Fruit fly (Drosophila melanogaster) S2 (cell line): ENCODE data around the gene CG11379.

ENCODE experiments used
- CG8478 ChIP-seq: fragments of >200 bp; optimal IDR thresholded peaks from 2 replicates; lab custom pipeline; 2018
- CTCF ChIP-seq, 2 experiments: fragments of >200 bp; optimal IDR thresholded peaks; 2 replicates each; lab custom pipeline; 2018

DNA sequence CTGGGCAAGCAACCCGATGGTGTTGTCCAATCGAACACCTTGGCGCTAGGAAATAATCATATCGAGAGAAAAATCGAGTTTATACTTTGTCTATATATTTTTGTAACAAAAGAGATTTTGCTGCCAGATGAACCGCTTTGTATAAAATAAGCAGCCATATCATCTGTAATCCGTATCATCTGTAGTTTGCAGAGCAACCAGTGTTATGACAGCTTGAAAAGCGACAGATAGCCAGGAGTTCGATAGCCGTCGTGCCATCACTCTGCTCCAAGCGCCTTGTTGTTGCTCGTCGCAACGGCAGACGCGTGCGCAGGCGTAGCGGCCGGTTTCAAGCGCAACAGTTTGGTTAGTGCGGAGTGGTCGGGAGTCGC is 45.0 kb upstream of the CG11379 start:
- no peak for TF ChIP-seq CTCF (optimal IDR thresholded peaks at IDR 0.05; lab: Kevin White, UChicago)
- no peak for TF ChIP-seq CG8478 (lab: Kevin White, UChicago)
